Fruit fly (Drosophila melanogaster) whole organism, wandering third instar larva: ENCODE data around the gene CG3224.
A peak's percentile ranks its signal among the peaks of the same experiment; 100 is the strongest.

Experiments
- CG9705 ChIP-seq: fragments of 200-800 bp; sonication (Bioruptor generic); optimal IDR thresholded peaks from 2 replicates; lab custom pipeline; 2018; ENCODE audit warnings: missing biosample characterization, mild to moderate bottlenecking, missing genetic modification characterization
- CrebA ChIP-seq: fragments of 200-800 bp; sonication (Bioruptor generic); optimal IDR thresholded peaks from 2 replicates; lab custom pipeline; 2016; ENCODE audit warnings: missing biosample characterization, mild to moderate bottlenecking, missing genetic modification characterization, borderline replicate concordance
- Dfd ChIP-seq: fragments of >200 bp; optimal IDR thresholded peaks from 2 replicates; lab custom pipeline; 2017; ENCODE audit warnings: missing biosample characterization, missing genetic modification characterization
- Dif ChIP-seq: fragments of 200-275, 200-300 bp; sonication (Bioruptor generic); optimal IDR thresholded peaks from 2 replicates; lab custom pipeline; 2018; ENCODE audit warnings: missing biosample characterization, missing genetic modification characterization; ENCODE audit not compliant: partially characterized antibody
- GATAd ChIP-seq: sonication (Bioruptor generic); optimal IDR thresholded peaks from 2 replicates; lab custom pipeline; 2016; ENCODE audit warnings: missing biosample characterization, missing genetic modification characterization
- HLH106 ChIP-seq: fragments of 200-800 bp; optimal IDR thresholded peaks from 3 replicates; lab custom pipeline; 2019; ENCODE audit warnings: missing biosample characterization, mild to moderate bottlenecking, missing genetic modification characterization, moderate library complexity
- Hnf4 ChIP-seq: fragments of 200-800 bp; sonication (Bioruptor generic); optimal IDR thresholded peaks from 2 replicates; lab custom pipeline; 2016; ENCODE audit warnings: missing biosample characterization, mild to moderate bottlenecking, missing genetic modification characterization
- Hr78 ChIP-seq: fragments of >200 bp; optimal IDR thresholded peaks from 2 replicates; lab custom pipeline; 2017; ENCODE audit warnings: missing biosample characterization, missing genetic modification characterization
- Hr83 ChIP-seq: fragments of 200-300 bp; sonication (Bioruptor generic); optimal IDR thresholded peaks from 2 replicates; lab custom pipeline; 2016; ENCODE audit warnings: missing biosample characterization, mild to moderate bottlenecking, missing genetic modification characterization, moderate library complexity; ENCODE audit not compliant: poor library complexity, severe bottlenecking
- Jra ChIP-seq: sonication (Bioruptor generic); optimal IDR thresholded peaks from 2 replicates; lab custom pipeline; 2016; ENCODE audit warnings: missing biosample characterization, missing genetic modification characterization
- Mio ChIP-seq: sonication (Bioruptor generic); optimal IDR thresholded peaks from 2 replicates; lab custom pipeline; 2016; ENCODE audit warnings: missing biosample characterization, missing genetic modification characterization
- Myc ChIP-seq: fragments of >200 bp; optimal IDR thresholded peaks from 2 replicates; lab custom pipeline; 2017
- N ChIP-seq: fragments of >200 bp; optimal IDR thresholded peaks from 2 replicates; lab custom pipeline; 2018; ENCODE audit warnings: missing biosample characterization, missing external identifiers, missing genetic modification characterization
- OdsH ChIP-seq: fragments of 200-800 bp; sonication (Bioruptor generic); optimal IDR thresholded peaks from 2 replicates; lab custom pipeline; 2016; ENCODE audit warnings: missing biosample characterization, mild to moderate bottlenecking, missing genetic modification characterization
- Rel ChIP-seq, 2 experiments: fragments of 200-800 bp; sonication (Bioruptor generic) in 1 of 2; optimal IDR thresholded peaks; 2 replicates in 1 of 2; 3 replicates in 1 of 2; lab custom pipeline; 2016 to 2019; ENCODE audit warnings: mild to moderate bottlenecking in 2 of 2, missing biosample characterization in 2 of 2, missing genetic modification characterization in 2 of 2, moderate library complexity in 1 of 2
- Sp1 ChIP-seq: fragments of 200-800 bp; sonication (Bioruptor generic); optimal IDR thresholded peaks from 3 replicates; lab custom pipeline; 2019; ENCODE audit warnings: missing biosample characterization, mild to moderate bottlenecking, missing genetic modification characterization, moderate library complexity
- Vsx2 ChIP-seq: fragments of 200-300, 225-300 bp; sonication (Bioruptor generic); optimal IDR thresholded peaks from 2 replicates; lab custom pipeline; 2018; ENCODE audit warnings: missing biosample characterization, missing genetic modification characterization; ENCODE audit not compliant: partially characterized antibody
- brk ChIP-seq: fragments of 200-800 bp; sonication (Bioruptor generic); optimal IDR thresholded peaks from 2 replicates; lab custom pipeline; 2016; ENCODE audit warnings: missing biosample characterization, mild to moderate bottlenecking, missing genetic modification characterization
- dl ChIP-seq, 2 experiments: fragments of 175-275, 200-275 bp in 1 of 2; fragments of 200-275 bp in 1 of 2; sonication (Bioruptor generic); optimal IDR thresholded peaks; lab custom pipeline; 2018; ENCODE audit warnings: mild to moderate bottlenecking in 2 of 2, missing biosample characterization in 2 of 2, missing genetic modification characterization in 2 of 2, moderate library complexity in 2 of 2; ENCODE audit not compliant: partially characterized antibody in 2 of 2, insufficient read depth in 1 of 2
- dmrt93B ChIP-seq: fragments of 200-800 bp; sonication (Bioruptor generic); optimal IDR thresholded peaks from 2 replicates; lab custom pipeline; 2018; ENCODE audit warnings: missing biosample characterization, mild to moderate bottlenecking, missing genetic modification characterization
- dsf ChIP-seq: sonication (Bioruptor generic); optimal IDR thresholded peaks from 2 replicates; lab custom pipeline; 2016; ENCODE audit warnings: missing biosample characterization, missing genetic modification characterization, borderline replicate concordance
- foxo ChIP-seq, 2 experiments: fragments of 200-800 bp; sonication (Bioruptor generic); optimal IDR thresholded peaks; 2 replicates in 1 of 2; 3 replicates in 1 of 2; lab custom pipeline; 2016 to 2017; ENCODE audit warnings: missing biosample characterization in 2 of 2, missing genetic modification characterization in 2 of 2
- h ChIP-seq: fragments of 200-800 bp; sonication (Bioruptor generic); optimal IDR thresholded peaks from 3 replicates; lab custom pipeline; 2016; ENCODE audit warnings: missing biosample characterization, mild to moderate bottlenecking, missing genetic modification characterization
- jim ChIP-seq: fragments of 175-275, 200-325 bp; sonication (Bioruptor generic); optimal IDR thresholded peaks from 2 replicates; lab custom pipeline; 2016; ENCODE audit warnings: missing biosample characterization, mild to moderate bottlenecking, missing genetic modification characterization
- lola ChIP-seq: fragments of >200 bp; optimal IDR thresholded peaks from 2 replicates; lab custom pipeline; 2017; ENCODE audit warnings: missing biosample characterization, missing genetic modification characterization
- pan ChIP-seq: fragments of >200 bp; optimal IDR thresholded peaks from 2 replicates; lab custom pipeline; 2017
- psq ChIP-seq: fragments of 200-800 bp; sonication (Bioruptor generic); optimal IDR thresholded peaks from 3 replicates; lab custom pipeline; 2017; ENCODE audit warnings: missing biosample characterization, mild to moderate bottlenecking, missing genetic modification characterization, moderate library complexity
- rgr ChIP-seq: fragments of 200-800 bp; sonication (Bioruptor generic); optimal IDR thresholded peaks from 3 replicates; lab custom pipeline; 2016; ENCODE audit warnings: missing biosample characterization, mild to moderate bottlenecking, missing genetic modification characterization
- sv ChIP-seq: fragments of 200-800 bp; sonication (Bioruptor generic); optimal IDR thresholded peaks from 3 replicates; lab custom pipeline; 2016; ENCODE audit warnings: missing biosample characterization, missing genetic modification characterization
- usp ChIP-seq: fragments of >200 bp; optimal IDR thresholded peaks from 2 replicates; lab custom pipeline; 2017; ENCODE audit warnings: missing biosample characterization, missing genetic modification characterization
- woc ChIP-seq: sonication (Bioruptor generic); optimal IDR thresholded peaks from 2 replicates; lab custom pipeline; 2016; ENCODE audit warnings: missing biosample characterization, mild to moderate bottlenecking, missing genetic modification characterization

Gene CG3224

dm6 chrX:6703237-6703636 lies 42.0 kb upstream of the CG3224 start:
- no peak for TF ChIP-seq lola (GFP tag; lab: Kevin White, UChicago)
- TF ChIP-seq GATAd (GFP tag; lab: Kevin White, UChicago), result no peak
- TF ChIP-seq sv (GFP tag; lab: Kevin White, UChicago), result no peak
- no peak for TF ChIP-seq jim (GFP tag; lab: Kevin White, UChicago)
- no peak for TF ChIP-seq Sp1 (GFP tag; lab: Kevin White, UChicago)
- no peak for TF ChIP-seq Hr83 (GFP tag; lab: Kevin White, UChicago)
- TF ChIP-seq HLH106 (tag; lab: Kevin White, UChicago), result no peak
- TF ChIP-seq Jra (GFP tag; lab: Kevin White, UChicago), result no peak
- no peak for TF ChIP-seq Mio (GFP tag; lab: Kevin White, UChicago)
- no peak for TF ChIP-seq CG9705 (GFP tag; lab: Kevin White, UChicago)

- no peak for TF ChIP-seq foxo (GFP tag; optimal IDR thresholded peaks at IDR 0.05; lab: Kevin White, UChicago)
- no peak for TF ChIP-seq woc
- TF ChIP-seq Myc, result no peak
- TF ChIP-seq, all 38 proteins: peak for 0
Measured at dm6 chrX:6702591-6702990, 41.3 kb upstream of the CG3224 start.

dm6 chrX:6702028-6702433 lies 40.8 kb upstream of the CG3224 start:
- TF ChIP-seq dl (GFP tag; optimal IDR thresholded peaks at IDR 0.05; lab: Kevin White, UChicago; ENCODE audit: insufficient read depth in 1 of 2, partially characterized antibody in 2 of 2), result no peak
- no peak for TF ChIP-seq Jra (GFP tag; lab: Kevin White, UChicago)
- peak; percentile 20 for TF ChIP-seq sv (GFP tag; lab: Kevin White, UChicago)
- no peak for TF ChIP-seq lola (GFP tag; lab: Kevin White, UChicago)
- no peak for TF ChIP-seq brk
- TF ChIP-seq Dfd, result no peak
- TF ChIP-seq Vsx2, result no peak
- no peak for TF ChIP-seq Dif (GFP tag; lab: Kevin White, UChicago)

- no peak for TF ChIP-seq lola (GFP tag; lab: Kevin White, UChicago)
- no peak for TF ChIP-seq Rel (GFP tag; optimal IDR thresholded peaks at IDR 0.05; lab: Kevin White, UChicago)
- no peak for TF ChIP-seq Rel (tag; optimal IDR thresholded peaks at IDR 0.05; lab: Kevin White, UChicago)
- no peak for TF ChIP-seq sv (GFP tag; lab: Kevin White, UChicago)
- no peak for TF ChIP-seq N (GFP tag; lab: Kevin White, UChicago)
- no peak for TF ChIP-seq OdsH (GFP tag; lab: Kevin White, UChicago)
- TF ChIP-seq pan (lab: Kevin White, UChicago), result no peak
- TF ChIP-seq dmrt93B (GFP tag; lab: Kevin White, UChicago), result no peak
- TF ChIP-seq Vsx2, result no peak
- no peak for TF ChIP-seq Hr78 (GFP tag; lab: Kevin White, UChicago)
- TF ChIP-seq rgr (GFP tag; lab: Kevin White, UChicago), result no peak
- no peak for TF ChIP-seq Jra (GFP tag; lab: Kevin White, UChicago)
- no peak for TF ChIP-seq psq (GFP tag; lab: Kevin White, UChicago)
- TF ChIP-seq brk, result no peak
- no peak for TF ChIP-seq Myc
- no peak for TF ChIP-seq Hnf4
- no peak for TF ChIP-seq CrebA (GFP tag; lab: Kevin White, UChicago)
- TF ChIP-seq usp (GFP tag; lab: Kevin White, UChicago), result no peak
- no peak for TF ChIP-seq dsf (GFP tag; lab: Kevin White, UChicago)
- no peak for TF ChIP-seq h (GFP tag; lab: Kevin White, UChicago)
Measured at dm6 chrX:6700990-6701530, 39.8 kb upstream of the CG3224 start.
